Worm (Caenorhabditis elegans) whole organism, early embryonic: ENCODE measurements around the gene E01B7.2.
A peak's percentile ranks its signal among the peaks of the same experiment; 100 is the strongest.

Experiments used
- B0310.2 ChIP-seq: sonication (generic microtip); optimal IDR thresholded peaks from 2 replicates; lab custom pipeline; 2016; ENCODE audit warnings: mild to moderate bottlenecking, missing genetic modification characterization, missing compliant biosample characterization
- F13C5.2 ChIP-seq: sonication (generic microtip); optimal IDR thresholded peaks from 2 replicates; lab custom pipeline; 2017; ENCODE audit warnings: mild to moderate bottlenecking, missing genetic modification characterization, inconsistent platforms, missing compliant biosample characterization
- aly-1 ChIP-seq: sonication (generic microtip); optimal IDR thresholded peaks from 2 replicates; lab custom pipeline; 2016; ENCODE audit warnings: missing genetic modification characterization, missing compliant biosample characterization
- ama-1 ChIP-seq: fragments of 150-350 bp; optimal IDR thresholded peaks from 2 replicates; lab custom pipeline; 2014
- ceh-36 ChIP-seq: sonication (generic microtip); optimal IDR thresholded peaks from 2 replicates; lab custom pipeline; 2016; ENCODE audit warnings: missing genetic modification characterization, inconsistent platforms, missing compliant biosample characterization
- ets-7 ChIP-seq: sonication (generic microtip); optimal IDR thresholded peaks from 2 replicates; lab custom pipeline; 2016; ENCODE audit warnings: missing genotype, missing genetic modification characterization, missing compliant biosample characterization
- flt-1 ChIP-seq: fragments of 200-800 bp; sonication (Bioruptor generic); IDR thresholded peaks from 2 replicates; pipeline ENCODE4 v1.3.6; 2022; ENCODE audit warnings: missing genetic modification characterization, missing compliant biosample characterization
- hmbx-1 ChIP-seq: sonication (generic microtip); optimal IDR thresholded peaks from 2 replicates; lab custom pipeline; 2016; ENCODE audit warnings: mild to moderate bottlenecking, missing genetic modification characterization, missing compliant biosample characterization
- hmg-4 ChIP-seq: fragments of 200-800 bp; sonication (Bioruptor generic); optimal IDR thresholded peaks from 2 replicates; lab custom pipeline; 2018; ENCODE audit warnings: mild to moderate bottlenecking, missing genetic modification characterization, missing compliant biosample characterization
- hnd-1 ChIP-seq: sonication (generic microtip); optimal IDR thresholded peaks from 2 replicates; lab custom pipeline; 2016; ENCODE audit warnings: missing genetic modification characterization, missing compliant biosample characterization
- pes-1 ChIP-seq: fragments of 200-800 bp; sonication (Bioruptor generic); IDR thresholded peaks from 2 replicates; pipeline ENCODE4 v1.3.6; 2022; ENCODE audit warnings: missing genetic modification reagents, missing genetic modification characterization, missing compliant biosample characterization
- scrt-1 ChIP-seq: fragments of 200-800 bp; sonication (Bioruptor generic); IDR thresholded peaks from 2 replicates; pipeline ENCODE4 v1.3.6; 2022; ENCODE audit warnings: missing genetic modification characterization, missing compliant biosample characterization
- sea-1 ChIP-seq: fragments of 200-800 bp; sonication (Bioruptor generic); conservative IDR thresholded peaks from 2 replicates; pipeline ENCODE4 v1.3.6; 2022; ENCODE audit warnings: missing genetic modification characterization, missing compliant biosample characterization
- tbx-11 ChIP-seq: fragments of 200-800 bp; sonication (Bioruptor generic); IDR thresholded peaks from 2 replicates; pipeline ENCODE4 v1.3.6; 2022; ENCODE audit warnings: missing genetic modification characterization, missing compliant biosample characterization
- tbx-37 ChIP-seq: fragments of 200-800 bp; sonication (Bioruptor generic); conservative IDR thresholded peaks from 2 replicates; pipeline ENCODE4 v1.3.6; 2022; ENCODE audit warnings: missing genetic modification reagents, missing genetic modification characterization, missing compliant biosample characterization
- tra-4 ChIP-seq: sonication (generic microtip); optimal IDR thresholded peaks from 2 replicates; lab custom pipeline; 2017; ENCODE audit warnings: missing genetic modification characterization, missing compliant biosample characterization

Gene E01B7.2

DNA sequence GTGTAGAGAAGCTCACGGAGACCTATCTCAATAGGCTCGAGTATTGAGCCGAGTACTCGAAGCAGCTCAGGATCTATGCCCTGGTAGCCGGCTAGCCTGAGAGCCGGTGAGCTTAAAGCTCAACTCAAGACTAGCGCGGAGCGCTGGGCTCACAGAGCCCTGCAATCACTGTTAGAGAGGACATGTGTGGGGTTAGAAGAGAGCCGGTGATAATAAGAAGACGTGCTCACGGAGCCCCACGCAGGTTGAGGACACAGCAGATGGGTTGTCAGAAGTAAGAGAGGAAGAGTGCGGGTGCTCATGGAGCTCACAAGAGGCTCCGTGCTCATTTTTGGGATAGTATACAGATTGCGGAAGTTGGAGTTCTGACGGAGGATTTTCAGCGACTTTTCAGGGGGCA, 30.7 kb downstream of the E01B7.2 start:
- no peak for TF ChIP-seq ceh-36 (tag; lab: Kevin White, UChicago)
- no peak for TF ChIP-seq hnd-1 (tag; lab: Kevin White, UChicago)
- no peak for TF ChIP-seq flt-1
- TF ChIP-seq pes-1 (GFP tag; lab: Robert Waterston, UW) = no peak
- no peak for TF ChIP-seq hmbx-1 (tag; lab: Kevin White, UChicago)
- TF ChIP-seq tbx-37 (GFP tag; lab: Robert Waterston, UW) = no peak
- TF ChIP-seq scrt-1 (GFP tag; lab: Robert Waterston, UW) = no peak
- TF ChIP-seq sea-1 = no peak
- no peak for TF ChIP-seq ama-1 (lab: Kevin White, UChicago)
- TF ChIP-seq tbx-11 = no peak
- no peak for TF ChIP-seq F13C5.2 (tag; lab: Kevin White, UChicago)
- TF ChIP-seq tra-4 (tag; lab: Kevin White, UChicago) = no peak
- TF ChIP-seq hmg-4 (GFP tag; lab: Kevin White, UChicago) = no peak
- TF ChIP-seq aly-1 (tag; lab: Kevin White, UChicago) = no peak
- no peak for TF ChIP-seq B0310.2 (tag; lab: Kevin White, UChicago)

ce11 chrV:17956109-17956508, 34.5 kb downstream of the E01B7.2 start:
- no peak for TF ChIP-seq scrt-1 (GFP tag; lab: Robert Waterston, UW)
- no peak for TF ChIP-seq F13C5.2 (tag; lab: Kevin White, UChicago)
- TF ChIP-seq B0310.2 (tag; lab: Kevin White, UChicago) = no peak
- TF ChIP-seq ets-7 (tag; lab: Kevin White, UChicago) = no peak
- no peak for TF ChIP-seq aly-1 (tag; lab: Kevin White, UChicago)
- no peak for TF ChIP-seq tbx-11
- no peak for TF ChIP-seq sea-1
- no peak for TF ChIP-seq ama-1 (lab: Kevin White, UChicago)
- no peak for TF ChIP-seq pes-1 (GFP tag; lab: Robert Waterston, UW)
- TF ChIP-seq ceh-36 (tag; lab: Kevin White, UChicago) = no peak
- no peak for TF ChIP-seq flt-1
- no peak for TF ChIP-seq tra-4 (tag; lab: Kevin White, UChicago)
- no peak for TF ChIP-seq hmg-4 (GFP tag; lab: Kevin White, UChicago)
- TF ChIP-seq tbx-37 (GFP tag; lab: Robert Waterston, UW) = no peak

DNA sequence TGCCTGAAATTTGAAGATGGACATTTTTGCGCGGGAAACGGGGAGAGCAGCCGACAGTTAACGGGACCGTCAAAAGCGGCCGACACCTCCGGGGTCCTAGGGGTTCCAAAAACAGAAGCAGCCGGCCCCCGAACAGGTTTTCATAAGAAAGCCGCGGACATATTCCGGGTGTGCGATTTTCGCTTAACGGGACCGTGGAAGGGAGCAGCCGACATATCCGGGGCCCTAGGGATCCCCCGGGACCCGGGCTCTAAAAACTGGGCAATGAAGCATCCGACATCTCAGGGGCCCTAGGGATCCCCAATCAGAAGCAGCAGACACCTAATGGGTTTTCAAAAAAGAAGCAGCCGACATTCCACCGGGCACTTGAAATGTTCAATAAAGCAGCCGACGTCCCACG, 40.9 kb downstream of the E01B7.2 start:
- TF ChIP-seq sea-1 (no peak), scrt-1 (GFP tag; lab: Robert Waterston, UW) (peak; percentile 42; the same call in 1 of the 2 replicates)

DNA sequence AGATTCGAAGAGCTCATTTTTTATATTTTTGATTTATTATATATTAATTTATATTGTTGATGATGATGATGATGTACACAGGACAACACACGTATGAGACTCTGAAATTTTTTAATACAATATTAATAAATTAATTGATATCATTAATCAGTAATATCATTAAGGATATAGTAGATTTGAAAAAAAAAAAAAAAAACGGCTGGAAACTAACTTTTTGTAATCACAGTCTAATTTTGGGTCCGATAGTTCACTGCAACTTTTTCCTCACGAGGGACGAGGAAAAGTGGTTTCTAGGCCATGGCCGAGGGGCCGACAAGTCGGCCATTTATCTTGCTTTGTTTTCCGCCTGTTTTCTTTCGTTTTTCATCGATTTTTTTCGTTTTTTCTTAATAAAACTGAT, 45.2 kb downstream of the E01B7.2 start, which contains the start of gene gck-3:
Gene gck-3, minus strand, starts transcription at position 101 of the 400 bp plus-strand sequence.
- TF ChIP-seq hnd-1 (tag; lab: Kevin White, UChicago) (no peak), aly-1 (tag; lab: Kevin White, UChicago) (no peak), hmg-4 (GFP tag; lab: Kevin White, UChicago) (no peak), ets-7 (tag; lab: Kevin White, UChicago) (no peak), flt-1 (no peak), B0310.2 (tag; lab: Kevin White, UChicago) (no peak)
